Fruit fly (Drosophila melanogaster): Measurements from ENCODE around the gene Btk.
A peak's percentile ranks its signal among the peaks of the same experiment; 100 is the strongest.

Btk gene

DNA sequence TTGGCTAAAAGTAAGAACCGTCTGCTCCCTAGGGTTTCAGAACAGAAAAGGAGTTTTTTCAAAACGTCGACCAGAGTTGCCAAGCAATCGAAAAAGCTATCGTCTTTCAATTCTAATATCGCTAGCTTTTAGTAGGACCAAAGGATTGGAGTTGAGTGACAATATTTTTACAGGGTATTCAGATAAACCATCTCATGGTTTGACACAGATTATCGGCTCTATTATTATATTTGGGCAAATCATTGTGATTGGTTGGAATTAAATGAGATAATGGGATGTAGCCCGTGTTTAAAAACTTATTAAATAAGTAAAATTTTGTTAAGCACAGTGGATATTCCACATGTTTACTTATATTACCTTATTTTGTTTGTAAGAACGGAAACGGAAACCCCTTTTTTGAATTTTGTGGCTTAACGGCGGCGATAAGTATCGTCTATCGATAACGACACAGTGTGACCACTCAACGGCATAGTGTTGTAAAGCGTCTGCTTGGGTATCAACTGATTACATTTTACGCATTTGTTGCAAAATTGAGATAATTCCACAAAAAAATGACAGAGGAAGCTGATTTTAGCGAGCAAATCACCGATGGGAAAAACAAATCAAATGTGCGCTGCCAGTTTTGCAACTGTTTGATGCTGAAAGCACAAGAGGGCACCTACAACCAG is 19.1 kb upstream of the Btk start, which contains the start of the genes mtsh and strat:
mtsh (minus strand) TSS at position 51 of the 668 bp plus-strand sequence.
strat (plus strand) TSS at position 471 of the 668 bp plus-strand sequence.
- TF ChIP-seq CG17801 (GFP tag; optimal IDR thresholded peaks at IDR 0.05; ENCODE audit: partially characterized antibody) = peak; percentile 69

DNA sequence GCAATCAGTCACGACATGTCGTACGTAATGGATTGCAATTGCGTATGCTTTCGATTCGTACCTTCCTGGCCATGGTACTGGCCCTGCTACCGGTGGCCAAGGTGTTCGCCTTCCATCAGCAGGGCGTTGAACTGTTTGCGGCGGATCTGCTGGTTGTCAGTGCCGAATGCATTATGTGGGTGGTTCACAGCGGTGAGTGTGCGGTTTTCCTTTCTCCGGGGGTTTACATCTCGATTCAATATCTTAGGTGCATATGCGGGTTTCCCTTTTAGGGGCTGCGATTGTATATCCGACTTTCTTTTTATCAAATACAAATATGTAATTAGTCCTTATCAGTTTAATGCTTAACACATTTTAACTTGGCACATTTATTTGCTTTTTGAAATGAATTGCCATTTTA is 10.9 kb upstream of the Btk start:
- TF ChIP-seq CG17801 (GFP tag; optimal IDR thresholded peaks at IDR 0.05; ENCODE audit: partially characterized antibody) = no peak

DNA sequence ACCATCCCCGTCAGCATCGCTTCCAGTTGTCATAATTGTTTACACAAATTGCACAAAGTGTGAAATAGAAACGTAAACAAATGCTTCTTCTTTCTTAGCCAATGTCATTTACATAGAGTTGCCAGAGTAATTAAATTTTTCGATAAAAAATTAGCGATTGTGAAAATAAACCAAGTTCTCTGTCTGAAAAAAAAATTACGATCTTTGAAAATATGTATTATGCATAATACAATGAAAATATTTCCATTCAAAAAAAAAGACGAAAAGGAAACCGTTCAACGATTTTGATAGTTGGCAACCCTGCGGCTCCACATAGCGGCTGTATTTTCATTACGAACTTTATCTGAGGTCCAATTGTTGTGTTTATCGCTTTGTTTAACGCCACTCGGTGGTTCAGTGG is 10.2 kb upstream of the Btk start, which contains the start of the genes CG7810 and CG7806:
CG7810 (minus strand) TSS at position 105 of the 400 bp plus-strand sequence.
CG7806 (plus strand) TSS at position 309 of the 400 bp plus-strand sequence.
- peak; percentile 91 for TF ChIP-seq CG17801 (GFP tag; optimal IDR thresholded peaks at IDR 0.05; ENCODE audit: partially characterized antibody)

DNA sequence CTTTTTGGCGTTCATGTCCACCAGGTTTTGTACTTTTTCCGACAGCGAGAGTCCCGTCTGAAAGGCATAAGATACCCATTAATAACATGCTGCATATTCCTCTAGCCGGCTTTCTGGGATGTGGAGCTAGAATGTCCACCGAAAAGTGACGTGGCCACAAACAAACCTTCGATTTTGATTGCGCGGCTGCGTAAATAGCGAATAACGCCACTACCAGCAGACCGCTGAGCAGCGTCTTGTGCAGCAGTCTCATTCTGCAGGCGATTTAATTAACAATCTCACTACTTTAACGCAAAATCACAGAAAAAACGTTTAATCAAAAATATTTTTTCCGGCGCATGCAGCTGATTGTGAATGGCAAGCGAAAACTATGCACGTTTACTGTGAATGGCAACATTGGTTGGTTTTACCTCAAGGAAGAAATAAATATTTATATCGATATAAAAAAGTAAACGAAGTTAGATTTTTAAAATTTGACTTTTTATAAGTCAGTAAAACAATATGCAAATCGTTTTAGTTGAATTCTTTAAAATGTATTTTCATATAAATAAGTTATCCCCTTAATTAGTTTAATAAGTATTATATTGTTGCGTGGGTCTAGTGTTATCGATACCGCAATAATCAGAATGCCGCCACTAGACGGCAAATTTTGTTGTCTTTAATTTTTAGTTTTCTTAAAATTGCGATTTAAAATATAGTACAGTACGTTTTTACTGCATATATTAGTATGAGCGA is 7.1 kb upstream of the Btk start, which contains the start of the genes Ostgamma and Mettl14:
Ostgamma (minus strand) TSS at position 376 of the 735 bp plus-strand sequence.
Mettl14 (plus strand) TSS at position 611 of the 735 bp plus-strand sequence.
- TF ChIP-seq CG17801 (GFP tag; optimal IDR thresholded peaks at IDR 0.05; ENCODE audit: partially characterized antibody) = peak; percentile 24

dm6 chr2L:8305409-8305808 is 4.5 kb upstream of the Btk start, which contains the start of gene CG7840:
TSS of gene CG7840 (plus strand) at chr2L:8305586.
- TF ChIP-seq CG17801 (GFP tag; optimal IDR thresholded peaks at IDR 0.05; ENCODE audit: partially characterized antibody) = peak; percentile 33

- TF ChIP-seq CG17801 (GFP tag; optimal IDR thresholded peaks at IDR 0.05; ENCODE audit: partially characterized antibody) = no peak
These were observed 3.8 kb upstream of the Btk start for dm6 chr2L:8304635-8305034.

DNA sequence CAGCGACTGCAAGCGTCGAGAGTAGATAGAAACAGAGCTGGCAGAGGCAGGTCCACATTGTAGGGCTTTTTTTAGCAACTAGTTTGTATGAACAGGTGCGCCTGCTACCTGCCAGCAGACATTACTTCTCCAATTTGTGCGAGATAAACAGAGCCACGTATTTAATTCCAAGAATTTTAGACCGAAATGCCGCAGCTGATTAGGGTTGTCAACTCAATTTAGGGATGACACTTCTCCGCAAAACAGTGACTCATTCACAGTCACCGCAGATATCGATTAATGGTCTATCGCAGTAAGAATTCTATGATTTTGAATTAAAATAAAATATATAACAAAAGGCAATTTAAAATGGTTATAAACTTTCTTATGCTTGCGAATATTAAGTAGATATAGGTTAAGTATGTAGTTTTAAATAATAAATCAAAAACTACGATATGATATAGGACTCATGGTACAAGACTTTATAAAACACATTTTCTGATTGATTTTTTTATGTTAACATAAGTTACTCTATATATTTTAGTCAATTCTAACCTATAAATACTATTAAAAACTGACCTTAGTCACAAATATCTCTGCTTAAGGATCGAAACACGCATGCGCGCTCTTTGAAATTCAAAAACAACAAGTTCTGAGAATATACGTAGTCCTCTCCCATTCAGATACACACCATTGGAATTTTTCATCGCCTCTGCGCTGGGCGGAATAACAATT is 2.0 kb upstream of the Btk start, which contains the start of the genes wol and Scgalpha:
wol (minus strand) TSS at position 220 of the 714 bp plus-strand sequence.
Scgalpha (plus strand) TSS at position 664 of the 714 bp plus-strand sequence.
- no peak for TF ChIP-seq CG17801 (GFP tag; optimal IDR thresholded peaks at IDR 0.05; ENCODE audit: partially characterized antibody)

DNA sequence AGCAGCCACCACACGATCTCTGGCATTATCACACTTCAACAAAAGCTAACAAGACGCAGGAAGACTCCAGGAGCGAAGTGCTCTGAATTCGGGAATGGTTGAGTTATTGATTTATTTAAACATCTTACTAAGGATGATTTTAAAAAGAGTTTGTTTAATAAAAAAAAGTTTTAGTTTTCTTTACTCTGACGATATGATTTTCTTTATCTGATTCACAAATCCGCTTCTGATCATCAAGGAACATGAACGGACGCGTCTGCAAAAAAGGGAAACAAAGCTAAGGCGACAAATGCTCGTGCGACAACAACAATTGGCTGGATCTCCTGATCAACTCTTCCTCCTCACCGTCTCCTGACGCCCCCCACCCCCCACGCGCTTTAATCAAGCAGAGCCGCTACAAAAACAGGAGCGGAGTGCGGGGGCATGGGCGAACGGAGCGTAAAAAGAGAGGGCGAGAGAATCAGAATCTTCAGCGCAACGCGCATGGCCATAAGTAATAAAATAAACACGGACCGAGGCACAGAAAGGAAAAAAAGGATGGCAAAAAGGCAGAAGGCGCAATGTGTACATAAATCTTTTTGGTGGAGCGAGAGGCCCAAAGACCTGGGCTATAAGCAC is 1.6 kb downstream of the Btk start:
- TF ChIP-seq CG17801 (GFP tag; optimal IDR thresholded peaks at IDR 0.05; ENCODE audit: partially characterized antibody) = peak; percentile 52

DNA sequence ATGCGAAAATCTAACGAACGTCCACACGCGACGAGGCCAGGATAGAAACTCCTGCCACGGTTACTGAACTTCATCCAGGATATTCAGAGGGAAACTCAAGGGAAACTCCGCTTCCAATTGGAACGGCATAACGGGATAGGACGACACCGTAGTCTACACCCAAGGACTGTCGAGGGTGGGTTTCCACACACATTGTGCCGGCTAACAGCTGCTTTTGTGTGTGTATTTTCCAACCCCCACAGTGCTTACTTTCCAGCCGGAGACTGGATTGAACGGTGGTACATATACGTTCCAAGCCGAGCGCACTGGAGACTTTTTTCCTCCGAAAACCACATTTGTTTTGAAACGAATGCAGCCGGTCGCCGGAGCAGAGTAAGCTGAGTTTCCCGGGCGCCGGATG is 3.8 kb downstream of the Btk start:
- TF ChIP-seq CG17801 (GFP tag; optimal IDR thresholded peaks at IDR 0.05; ENCODE audit: partially characterized antibody) = no peak

DNA sequence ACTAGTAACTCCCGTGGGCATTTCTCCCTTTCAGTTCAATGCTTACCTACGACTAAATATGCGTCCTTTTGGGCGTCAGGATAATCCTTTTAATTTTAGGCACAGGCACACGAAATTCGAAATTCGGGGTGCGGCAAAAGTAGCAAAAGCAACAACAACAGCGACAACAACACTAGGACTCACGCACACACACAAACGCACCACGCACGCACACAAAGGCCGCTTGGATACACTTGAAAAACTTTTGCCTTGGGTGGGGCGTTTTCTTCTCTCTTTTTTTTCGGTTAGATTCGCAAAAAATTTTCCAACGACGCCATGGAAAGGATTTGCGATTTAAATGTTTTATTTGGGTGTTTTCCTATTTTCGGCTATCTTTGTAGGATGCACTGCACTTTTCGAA is 4.5 kb downstream of the Btk start:
- no peak for TF ChIP-seq CG17801 (GFP tag; optimal IDR thresholded peaks at IDR 0.05; ENCODE audit: partially characterized antibody)

- no peak for TF ChIP-seq CG17801 (GFP tag; optimal IDR thresholded peaks at IDR 0.05; ENCODE audit: partially characterized antibody)
These were observed 6.8 kb downstream of the Btk start for dm6 chr2L:8294043-8294442.

dm6 chr2L:8293449-8293848 is 7.4 kb downstream of the Btk start:
- TF ChIP-seq CG17801 (GFP tag; optimal IDR thresholded peaks at IDR 0.05; ENCODE audit: partially characterized antibody) = no peak

dm6 chr2L:8292159-8292887 is 8.6 kb downstream of the Btk start:
- no peak for TF ChIP-seq CG17801 (GFP tag; optimal IDR thresholded peaks at IDR 0.05; ENCODE audit: partially characterized antibody)

DNA sequence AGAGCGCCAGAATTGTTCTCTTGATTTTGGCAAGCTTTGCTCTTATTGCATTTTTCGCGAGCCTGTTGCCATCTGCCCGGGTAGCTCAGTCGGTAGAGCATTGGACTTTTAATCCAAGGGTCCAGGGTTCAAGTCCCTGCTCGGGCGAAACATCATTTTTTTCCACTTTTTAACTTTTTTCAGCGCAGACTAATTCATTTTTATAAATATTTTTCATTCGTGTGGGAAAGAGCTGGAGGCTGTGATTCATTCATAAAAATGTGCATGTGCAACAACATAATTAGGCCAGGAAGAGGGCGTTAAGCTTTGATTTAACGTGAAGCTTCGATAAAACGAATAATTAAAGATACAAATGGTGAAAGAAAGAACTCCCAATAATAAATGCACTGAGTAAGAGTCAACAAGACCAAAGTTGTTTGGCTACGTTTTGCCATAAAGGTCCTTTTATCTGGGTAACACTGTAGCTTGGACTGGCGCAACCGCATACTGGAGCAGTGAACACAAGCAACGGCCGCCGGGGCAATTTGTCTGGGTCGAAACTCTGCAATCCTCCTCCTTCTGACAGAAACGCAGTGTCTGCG is 10.1 kb downstream of the Btk start:
- TF ChIP-seq CG17801 (GFP tag; optimal IDR thresholded peaks at IDR 0.05; ENCODE audit: partially characterized antibody) = no peak
